Worm (Caenorhabditis elegans) whole organism, L4 larva: Measurements from ENCODE around the gene rpn-9.

Experiments used
- ZK546.5 ChIP-seq, 2 experiments: sonication (generic microtip); optimal IDR thresholded peaks; 2 replicates each; lab custom pipeline; 2017; ENCODE audit warnings: missing biosample characterization in 2 of 2, missing genetic modification characterization in 2 of 2
- arid-1 ChIP-seq: fragments of 200-800 bp; sonication (Bioruptor generic); conservative IDR thresholded peaks from 2 replicates; pipeline ENCODE4 v1.3.6; 2022; ENCODE audit warnings: missing genetic modification reagents, missing genetic modification characterization, missing compliant biosample characterization
- lsy-2 ChIP-seq, 2 experiments: fragments of 150-350 bp in 1 of 2; sonication (generic microtip) in 1 of 2; optimal IDR thresholded peaks; 2 replicates each; lab custom pipeline; 2014 to 2017; ENCODE audit warnings: missing biosample characterization in 2 of 2, missing genetic modification characterization in 2 of 2
- nhr-11 ChIP-seq: fragments of 150-350 bp; optimal IDR thresholded peaks from 2 replicates; lab custom pipeline; 2014; ENCODE audit warnings: missing biosample characterization, missing genetic modification characterization
- tra-1 ChIP-seq: fragments of 200-800 bp; sonication (Bioruptor generic); IDR thresholded peaks from 2 replicates; pipeline ENCODE4 v1.3.6; 2022; ENCODE audit warnings: missing genetic modification reagents, missing genetic modification characterization, missing compliant biosample characterization

ce11 chrII:11242918-11243317 lies 4.2 kb upstream of the rpn-9 start:
- TF ChIP-seq arid-1 (GFP tag; lab: Robert Waterston, UW) (no peak), tra-1 (GFP tag; lab: Robert Waterston, UW) (no peak), nhr-11 (tag; lab: Kevin White, UChicago) (no peak), ZK546.5 (tag; optimal IDR thresholded peaks at IDR 0.05; lab: Kevin White, UChicago) (no peak), lsy-2 (tag; optimal IDR thresholded peaks at IDR 0.05; lab: Kevin White, UChicago) (no peak)
